Worm (Caenorhabditis elegans) whole organism, L4 larva: ENCODE data around the gene VC5.2.

ENCODE experiments used
- F37D6.2 ChIP-seq: sonication (generic microtip); optimal IDR thresholded peaks from 2 replicates; lab custom pipeline; 2016; ENCODE audit warnings: mild to moderate bottlenecking, missing genetic modification characterization, missing compliant biosample characterization
- F44E2.7 ChIP-seq: fragments of 200-800 bp; sonication (Bioruptor generic); IDR thresholded peaks from 2 replicates; pipeline ENCODE4 v2.1.2; 2022; ENCODE audit warnings: missing genetic modification characterization, missing compliant biosample characterization
- F49E8.2 ChIP-seq: sonication (generic microtip); optimal IDR thresholded peaks from 2 replicates; lab custom pipeline; 2016; ENCODE audit warnings: missing compliant biosample characterization, mild to moderate bottlenecking, missing genetic modification characterization, borderline replicate concordance
- R02D3.7 ChIP-seq: fragments of 150-350 bp; sonication (generic microtip); optimal IDR thresholded peaks from 3 replicates; lab custom pipeline; 2014; ENCODE audit warnings: missing biosample characterization, missing genetic modification characterization
- T20F7.1 ChIP-seq: fragments of 200-800 bp; sonication (Bioruptor generic); optimal IDR thresholded peaks from 2 replicates; lab custom pipeline; 2018; ENCODE audit warnings: mild to moderate bottlenecking, missing genetic modification characterization, missing compliant biosample characterization
- T26A8.4 ChIP-seq: fragments of 200-800 bp; sonication (Bioruptor generic); IDR thresholded peaks from 2 replicates; pipeline ENCODE4 v1.3.6; 2022; ENCODE audit warnings: missing genetic modification characterization, missing compliant biosample characterization
- Y48G9A.11 ChIP-seq: fragments of 200-800 bp; sonication (Bioruptor generic); IDR thresholded peaks from 2 replicates; pipeline ENCODE4 v1.3.6; 2022; ENCODE audit warnings: missing genetic modification reagents, missing genetic modification characterization, missing compliant biosample characterization
- Y75B8A.6 ChIP-seq: fragments of 200-800 bp; sonication (Bioruptor generic); IDR thresholded peaks from 2 replicates; pipeline ENCODE4 v1.3.6; 2022; ENCODE audit warnings: missing genetic modification reagents, missing genetic modification characterization, missing compliant biosample characterization
- aha-1 ChIP-seq: fragments of 150-350 bp; peaks from one replicate; lab custom pipeline; 2014; ENCODE audit warnings: missing biosample characterization, missing genetic modification characterization
- ama-1 ChIP-seq: fragments of 150-350 bp; optimal IDR thresholded peaks from 2 replicates; lab custom pipeline; 2014; ENCODE audit warnings: inconsistent platforms, mixed read lengths
- arid-1 ChIP-seq: fragments of 200-800 bp; sonication (Bioruptor generic); conservative IDR thresholded peaks from 2 replicates; pipeline ENCODE4 v1.3.6; 2022; ENCODE audit warnings: missing genetic modification reagents, missing genetic modification characterization, missing compliant biosample characterization
- ceh-44 ChIP-seq: fragments of 200-800 bp; sonication (Bioruptor generic); IDR thresholded peaks from 2 replicates; pipeline ENCODE4 v1.3.6; 2022; ENCODE audit warnings: missing genetic modification reagents, missing genetic modification characterization, missing compliant biosample characterization
- ceh-82 ChIP-seq: sonication (generic microtip); optimal IDR thresholded peaks from 2 replicates; lab custom pipeline; 2017; ENCODE audit warnings: missing biosample characterization, missing genetic modification characterization
- ces-1 ChIP-seq: fragments of 150-350 bp; sonication (generic microtip); optimal IDR thresholded peaks from 4 replicates; lab custom pipeline; 2014; ENCODE audit warnings: missing biosample characterization, missing genetic modification reagents, missing genetic modification characterization
- ctbp-1 ChIP-seq: fragments of 200-800 bp; sonication (Bioruptor generic); IDR thresholded peaks from 2 replicates; pipeline ENCODE4 v1.3.6; 2022; ENCODE audit warnings: missing genetic modification reagents, missing genetic modification characterization, missing compliant biosample characterization
- daf-16 ChIP-seq, 3 experiments: sonication (generic microtip); optimal IDR thresholded peaks; 2 replicates each; lab custom pipeline; 2016 to 2017; ENCODE audit warnings: missing genetic modification characterization in 3 of 3, missing genetic modification reagents in 3 of 3, mild to moderate bottlenecking in 2 of 3, missing compliant biosample characterization in 2 of 3, missing biosample characterization in 1 of 3, moderate library complexity in 1 of 3
- daf-8 ChIP-seq: fragments of 200-800 bp; sonication (Bioruptor generic); IDR thresholded peaks from 2 replicates; pipeline ENCODE4 v1.3.6; 2022; ENCODE audit warnings: missing genetic modification characterization, missing compliant biosample characterization
- dmd-6 ChIP-seq: fragments of 200-800 bp; sonication (Bioruptor generic); IDR thresholded peaks from 2 replicates; pipeline ENCODE4 v1.3.6; 2022; ENCODE audit warnings: missing genetic modification reagents, missing genetic modification characterization, missing compliant biosample characterization
- dve-1 ChIP-seq: sonication (generic microtip); optimal IDR thresholded peaks from 2 replicates; lab custom pipeline; 2017; ENCODE audit warnings: antibody characterized with exemption, mild to moderate bottlenecking, missing genetic modification characterization, missing compliant biosample characterization; ENCODE audit not compliant: insufficient read depth
- hlh-11 ChIP-seq: fragments of 200-800 bp; sonication (Bioruptor generic); optimal IDR thresholded peaks from 2 replicates; lab custom pipeline; 2018; ENCODE audit warnings: mild to moderate bottlenecking, missing genetic modification characterization, missing compliant biosample characterization
- hlh-30 ChIP-seq: sonication (generic microtip); optimal IDR thresholded peaks from 2 replicates; lab custom pipeline; 2017; ENCODE audit warnings: antibody characterized with exemption, mild to moderate bottlenecking, missing genetic modification characterization, missing compliant biosample characterization; ENCODE audit not compliant: insufficient read depth
- jun-1 ChIP-seq: fragments of 150-350 bp; optimal IDR thresholded peaks from 2 replicates; lab custom pipeline; 2014; ENCODE audit warnings: missing biosample characterization, missing genetic modification reagents, missing genetic modification characterization
- lim-7 ChIP-seq: fragments of 200-800 bp; sonication (Bioruptor generic); IDR thresholded peaks from 2 replicates; pipeline ENCODE4 v1.3.6; 2022; ENCODE audit warnings: missing genetic modification characterization, missing compliant biosample characterization
- lin-1 ChIP-seq: fragments of 200-800 bp; sonication (Bioruptor generic); IDR thresholded peaks from 2 replicates; pipeline ENCODE4 v1.3.6; 2022; ENCODE audit warnings: missing genetic modification reagents, missing genetic modification characterization, missing compliant biosample characterization
- lin-39 ChIP-seq: fragments of 150-350 bp; optimal IDR thresholded peaks from 2 replicates; lab custom pipeline; 2014; ENCODE audit warnings: missing biosample characterization, missing genetic modification reagents, missing genetic modification characterization
- mep-1 ChIP-seq: fragments of 150-350 bp; sonication (generic microtip); optimal IDR thresholded peaks from 3 replicates; lab custom pipeline; 2014; ENCODE audit warnings: missing biosample characterization, missing genetic modification characterization
- mxl-2 ChIP-seq: fragments of 200-800 bp; sonication (Bioruptor generic); conservative IDR thresholded peaks from 2 replicates; pipeline ENCODE4 v1.3.6; 2022; ENCODE audit warnings: missing genetic modification reagents, missing genetic modification characterization, missing compliant biosample characterization
- nhr-10 ChIP-seq: fragments of 150-350 bp; optimal IDR thresholded peaks from 2 replicates; lab custom pipeline; 2014; ENCODE audit warnings: missing biosample characterization, missing genetic modification characterization
- nhr-102 ChIP-seq: sonication (generic microtip); optimal IDR thresholded peaks from 2 replicates; lab custom pipeline; 2016; ENCODE audit warnings: mild to moderate bottlenecking, missing genetic modification characterization, moderate library complexity, missing compliant biosample characterization
- nhr-11 ChIP-seq: fragments of 150-350 bp; optimal IDR thresholded peaks from 2 replicates; lab custom pipeline; 2014; ENCODE audit warnings: missing biosample characterization, missing genetic modification characterization
- nhr-111 ChIP-seq: fragments of 200-800 bp; sonication (Bioruptor generic); optimal IDR thresholded peaks from 2 replicates; lab custom pipeline; 2018; ENCODE audit warnings: mild to moderate bottlenecking, missing genetic modification characterization, missing compliant biosample characterization
- nhr-237 ChIP-seq: sonication (generic microtip); optimal IDR thresholded peaks from 2 replicates; lab custom pipeline; 2017; ENCODE audit warnings: missing biosample characterization, missing genetic modification characterization
- nhr-25 ChIP-seq: sonication (generic microtip); optimal IDR thresholded peaks from 2 replicates; lab custom pipeline; 2017; ENCODE audit warnings: missing genetic modification characterization, mild to moderate bottlenecking, missing compliant biosample characterization, antibody characterized with exemption, moderate library complexity, borderline replicate concordance; ENCODE audit not compliant: insufficient read depth
- nhr-28 ChIP-seq: fragments of 150-350 bp; optimal IDR thresholded peaks from 2 replicates; lab custom pipeline; 2014; ENCODE audit warnings: missing biosample characterization, missing genetic modification characterization
- nhr-41 ChIP-seq: fragments of 200-800 bp; sonication (Bioruptor generic); IDR thresholded peaks from 2 replicates; pipeline ENCODE4 v1.3.6; 2022; ENCODE audit warnings: missing genetic modification reagents, missing genetic modification characterization, missing compliant biosample characterization
- nhr-6 ChIP-seq: fragments of 150-350 bp; optimal IDR thresholded peaks from 2 replicates; lab custom pipeline; 2014; ENCODE audit warnings: missing biosample characterization, missing genetic modification characterization
- php-3 ChIP-seq: fragments of 200-800 bp; sonication (Bioruptor generic); IDR thresholded peaks from 2 replicates; pipeline ENCODE4 v1.3.6; 2022; ENCODE audit warnings: missing genetic modification reagents, missing genetic modification characterization, missing compliant biosample characterization
- pqm-1 ChIP-seq: sonication (generic microtip); optimal IDR thresholded peaks from 2 replicates; lab custom pipeline; 2017; ENCODE audit warnings: missing biosample characterization, missing genetic modification characterization
- rbr-2 ChIP-seq: sonication (generic microtip); optimal IDR thresholded peaks from 2 replicates; lab custom pipeline; 2016; ENCODE audit warnings: missing genotype, missing genetic modification characterization, missing compliant biosample characterization
- saeg-2 ChIP-seq: fragments of 200-800 bp; sonication (Bioruptor generic); IDR thresholded peaks from 2 replicates; pipeline ENCODE4 v1.3.6; 2022; ENCODE audit warnings: missing genetic modification reagents, missing genetic modification characterization, missing compliant biosample characterization
- set-16 ChIP-seq: fragments of 200-800 bp; sonication (Bioruptor generic); IDR thresholded peaks from 2 replicates; pipeline ENCODE4 v1.3.6; 2022; ENCODE audit warnings: missing genetic modification reagents, missing genetic modification characterization, missing compliant biosample characterization
- spr-1 ChIP-seq: sonication (generic microtip); optimal IDR thresholded peaks from 2 replicates; lab custom pipeline; 2016; ENCODE audit warnings: mild to moderate bottlenecking, missing genetic modification characterization, missing compliant biosample characterization
- tra-1 ChIP-seq: fragments of 200-800 bp; sonication (Bioruptor generic); IDR thresholded peaks from 2 replicates; pipeline ENCODE4 v1.3.6; 2022; ENCODE audit warnings: missing genetic modification reagents, missing genetic modification characterization, missing compliant biosample characterization
- unc-39 ChIP-seq: sonication (generic microtip); optimal IDR thresholded peaks from 2 replicates; lab custom pipeline; 2017; ENCODE audit warnings: missing biosample characterization, missing genetic modification characterization
- zfp-2 ChIP-seq: sonication (generic microtip); optimal IDR thresholded peaks from 2 replicates; lab custom pipeline; 2016; ENCODE audit warnings: mild to moderate bottlenecking, missing genetic modification characterization, missing compliant biosample characterization
- zfp-3 ChIP-seq: fragments of 200-800 bp; sonication (Bioruptor generic); conservative IDR thresholded peaks from 2 replicates; pipeline ENCODE4 v1.3.6; 2022; ENCODE audit warnings: missing genetic modification reagents, missing genetic modification characterization, missing compliant biosample characterization
- ztf-7 ChIP-seq: fragments of 150-350 bp; optimal IDR thresholded peaks from 2 replicates; lab custom pipeline; 2014; ENCODE audit warnings: missing biosample characterization, missing genetic modification characterization

The VC5.2 gene

DNA sequence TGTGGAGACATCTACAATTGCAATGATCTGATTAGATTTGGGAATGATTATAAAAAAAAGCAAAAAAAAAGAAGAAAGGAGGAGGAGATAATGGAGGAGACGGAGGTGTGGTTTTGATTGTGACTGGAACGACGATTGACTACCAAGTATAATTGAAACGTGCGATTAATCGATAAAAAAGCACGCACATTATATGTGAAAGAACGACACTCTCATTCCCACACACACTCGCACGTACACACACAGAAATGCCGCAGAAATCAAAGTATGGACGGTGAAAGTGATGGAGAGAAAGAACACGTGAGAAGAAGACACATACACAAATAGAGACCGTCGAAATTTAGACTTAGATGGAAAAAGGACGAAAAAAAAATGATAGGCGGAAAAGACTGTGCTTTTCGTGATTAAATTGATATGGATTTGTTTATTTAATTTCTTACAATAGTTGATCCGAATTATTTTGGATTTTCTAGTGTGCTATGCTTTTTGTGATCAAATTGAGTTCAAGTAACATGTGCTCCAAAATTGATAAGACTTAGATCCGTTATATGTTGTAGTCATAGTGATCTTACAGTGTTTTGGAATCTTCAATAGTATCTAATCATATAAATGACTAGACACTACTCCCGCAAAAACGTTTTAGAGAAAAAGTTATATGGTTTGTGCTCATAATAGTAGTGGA is 8.1 kb downstream of the VC5.2 start, which contains the start of gene nhr-135 (continued):
- peak; percentile 90 for TF ChIP-seq nhr-102
- no peak for TF ChIP-seq R02D3.7 (tag; lab: Kevin White, UChicago)
- TF ChIP-seq Y48G9A.11 (GFP tag; lab: Robert Waterston, UW): no peak
- TF ChIP-seq ces-1: no peak
- no peak for TF ChIP-seq T26A8.4 (GFP tag; lab: Robert Waterston, UW)
- TF ChIP-seq T20F7.1 (GFP tag; lab: Kevin White, UChicago): no peak
- TF ChIP-seq F37D6.2 (tag; lab: Kevin White, UChicago): no peak
- TF ChIP-seq jun-1: no peak
- peak; percentile 70 for TF ChIP-seq nhr-10 (tag; lab: Kevin White, UChicago)
- TF ChIP-seq saeg-2 (GFP tag; lab: Robert Waterston, UW): 0 out of 2 replicates have a peak, but pooled peaks have one; percentile 45
- TF ChIP-seq pqm-1: peak; percentile 57
- TF ChIP-seq nhr-41 (GFP tag; lab: Robert Waterston, UW): no peak
- TF ChIP-seq hlh-11: peak; percentile 93
- TF ChIP-seq aha-1 (tag; lab: Kevin White, UChicago): peak; percentile 98
- TF ChIP-seq lin-1 (GFP tag; lab: Robert Waterston, UW): peak; percentile 62; the same call in 1 of the 2 replicates
- TF ChIP-seq nhr-25 (tag; lab: Kevin White, UChicago): peak; percentile 24

DNA sequence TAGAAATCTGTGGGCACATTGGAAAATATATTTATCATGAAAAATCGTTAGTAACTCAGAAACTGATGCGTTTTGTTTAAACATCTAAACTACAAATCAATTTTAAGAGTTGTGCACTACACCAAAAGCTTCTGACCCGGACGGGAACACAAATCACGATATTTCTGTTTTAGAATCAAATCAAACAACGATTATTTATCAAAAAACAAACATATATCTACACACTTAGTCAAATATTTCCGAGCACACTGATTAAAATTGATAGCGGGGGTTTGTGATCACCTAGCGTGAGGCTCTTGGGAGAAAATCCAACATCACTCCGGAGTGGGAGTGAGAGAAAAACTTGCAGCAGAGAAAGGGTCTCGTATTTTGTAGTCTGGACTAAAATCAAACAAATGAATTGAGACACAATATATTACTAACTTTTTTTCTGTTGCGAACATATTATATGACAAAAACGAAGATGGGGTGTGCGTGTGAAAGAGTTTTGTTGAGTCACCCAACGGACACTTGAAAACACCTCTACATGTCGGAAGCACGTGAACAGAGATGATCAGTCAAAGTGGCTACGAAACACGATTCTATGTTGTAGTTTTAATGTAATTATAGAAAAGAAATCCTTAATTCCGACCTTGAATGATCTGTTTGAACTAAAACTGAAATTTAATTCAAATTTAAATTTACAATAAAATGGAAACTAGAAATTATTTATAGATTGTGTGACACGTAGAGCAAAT is 9.7 kb downstream of the VC5.2 start:
- TF ChIP-seq lin-39 (tag; lab: Kevin White, UChicago) (no peak), dmd-6 (GFP tag; lab: Robert Waterston, UW) (0 out of 2 replicates have a peak, but pooled peaks have one; percentile 30), daf-16 (GFP tag; optimal IDR thresholded peaks at IDR 0.05; lab: Kevin White, UChicago) (no peak), daf-16 (tag; optimal IDR thresholded peaks at IDR 0.05; lab: Kevin White, UChicago) (peak; percentile 57), nhr-6 (no peak), F49E8.2 (no peak), spr-1 (tag; lab: Kevin White, UChicago) (no peak), ceh-44 (GFP tag; lab: Robert Waterston, UW) (no peak), mep-1 (tag; lab: Kevin White, UChicago) (peak; percentile 25), lin-1 (GFP tag; lab: Robert Waterston, UW) (no peak), rbr-2 (tag; lab: Kevin White, UChicago) (no peak), zfp-2 (tag; lab: Kevin White, UChicago) (no peak), nhr-28 (tag; lab: Kevin White, UChicago) (peak; percentile 91), arid-1 (GFP tag; lab: Robert Waterston, UW) (no peak), dve-1 (peak; percentile 54), nhr-102 (peak; percentile 44), nhr-237 (tag; lab: Kevin White, UChicago) (no peak), ztf-7 (tag; lab: Kevin White, UChicago) (no peak), Y48G9A.11 (GFP tag; lab: Robert Waterston, UW) (no peak), hlh-30 (peak; percentile 2), lim-7 (no peak), set-16 (GFP tag; lab: Robert Waterston, UW) (no peak), ama-1 (lab: Kevin White, UChicago) (no peak), unc-39 (tag; lab: Kevin White, UChicago) (no peak), Y75B8A.6 (GFP tag; lab: Robert Waterston, UW) (no peak), nhr-11 (tag; lab: Kevin White, UChicago) (no peak), mxl-2 (GFP tag; lab: Robert Waterston, UW) (0 out of 2 replicates have a peak, but pooled peaks have one; percentile 44), ctbp-1 (no peak), jun-1 (no peak), tra-1 (GFP tag; lab: Robert Waterston, UW) (no peak), php-3 (GFP tag; lab: Robert Waterston, UW) (0 out of 2 replicates have a peak, but pooled peaks have one; percentile 30), F44E2.7 (GFP tag; lab: Robert Waterston, UW) (no peak), pqm-1 (peak; percentile 84), zfp-3 (GFP tag; lab: Robert Waterston, UW) (no peak), daf-8 (GFP tag; lab: Robert Waterston, UW) (no peak), ceh-82 (tag; lab: Kevin White, UChicago) (no peak), nhr-111 (no peak)
